Fruit fly (Drosophila melanogaster) whole organism, pupa: ENCODE data around the gene CG17124.

ENCODE experiments used
- CG10348 ChIP-seq: fragments of 200-800 bp; sonication (Bioruptor generic); IDR thresholded peaks from 2 replicates; pipeline ENCODE4 v1.3.6; 2022; ENCODE audit warnings: missing biosample characterization, missing genetic modification characterization
- CG12605 ChIP-seq: fragments of 200-800 bp; sonication (Bioruptor generic); IDR thresholded peaks from 2 replicates; pipeline ENCODE4 v1.3.6; 2022; ENCODE audit warnings: missing biosample characterization, missing genetic modification characterization
- CG13204 ChIP-seq: fragments of 200-800 bp; sonication (Bioruptor generic); optimal IDR thresholded peaks from 2 replicates; lab custom pipeline; 2018; ENCODE audit warnings: missing biosample characterization, mild to moderate bottlenecking, missing genetic modification characterization, moderate library complexity
- CG14655 ChIP-seq: fragments of 200-800 bp; sonication (Bioruptor generic); optimal IDR thresholded peaks from 3 replicates; lab custom pipeline; 2017; ENCODE audit warnings: mild to moderate bottlenecking, missing biosample characterization, missing genetic modification reagents, missing genetic modification characterization
- CG15710 ChIP-seq: fragments of 200-800 bp; sonication (Bioruptor generic); optimal IDR thresholded peaks from 2 replicates; lab custom pipeline; 2018; ENCODE audit warnings: missing biosample characterization, mild to moderate bottlenecking, missing genetic modification characterization, moderate library complexity
- CG17806 ChIP-seq: fragments of 200-800 bp; sonication (Bioruptor generic); optimal IDR thresholded peaks from 2 replicates; lab custom pipeline; 2018; ENCODE audit warnings: missing biosample characterization, mild to moderate bottlenecking, missing genetic modification characterization, moderate library complexity
- CG32121 ChIP-seq: fragments of 200-800 bp; sonication (Bioruptor generic); IDR thresholded peaks from 2 replicates; pipeline ENCODE4 v1.3.6; 2022; ENCODE audit warnings: missing biosample characterization, missing genetic modification characterization
- CG34367 ChIP-seq: fragments of 200-800 bp; sonication (Bioruptor generic); optimal IDR thresholded peaks from 2 replicates; lab custom pipeline; 2018; ENCODE audit warnings: missing biosample characterization, mild to moderate bottlenecking, missing genetic modification characterization
- CG4496 ChIP-seq: fragments of 200-800 bp; sonication (Bioruptor generic); IDR thresholded peaks from 3 replicates; pipeline ENCODE4 v1.3.6; 2022; ENCODE audit warnings: missing biosample characterization, missing genetic modification characterization
- CG8159 ChIP-seq: fragments of 200-800 bp; sonication (Bioruptor generic); optimal IDR thresholded peaks from 3 replicates; lab custom pipeline; 2018; ENCODE audit warnings: missing biosample characterization, mild to moderate bottlenecking, missing genetic modification characterization, moderate library complexity
- CG8301 ChIP-seq: fragments of 200-800 bp; sonication (Bioruptor generic); optimal IDR thresholded peaks from 2 replicates; lab custom pipeline; 2018; ENCODE audit warnings: missing biosample characterization, mild to moderate bottlenecking, missing genetic modification characterization
- CG9948 ChIP-seq: fragments of 200-800 bp; sonication (Bioruptor generic); optimal IDR thresholded peaks from 2 replicates; lab custom pipeline; 2018; ENCODE audit warnings: missing biosample characterization, mild to moderate bottlenecking, missing genetic modification characterization, moderate library complexity
- D1 ChIP-seq: fragments of 200-800 bp; sonication (Bioruptor generic); optimal IDR thresholded peaks from 2 replicates; lab custom pipeline; 2018; ENCODE audit warnings: missing biosample characterization, mild to moderate bottlenecking, missing genetic modification characterization, moderate library complexity
- EcR ChIP-seq: fragments of 200-800 bp; sonication (Bioruptor generic); optimal IDR thresholded peaks from 3 replicates; lab custom pipeline; 2019; ENCODE audit warnings: missing biosample characterization, missing genetic modification characterization, mild to moderate bottlenecking, moderate library complexity, missing genetic modification reagents
- Ets98B ChIP-seq: fragments of 200-800 bp; sonication (Bioruptor generic); IDR thresholded peaks from 2 replicates; pipeline ENCODE4 v1.3.6; 2022; ENCODE audit warnings: missing biosample characterization, missing genetic modification characterization
- Pif1A ChIP-seq: fragments of 200-800 bp; sonication (Bioruptor generic); optimal IDR thresholded peaks from 3 replicates; lab custom pipeline; 2016; ENCODE audit warnings: missing biosample characterization, missing genetic modification characterization
- Pif1B ChIP-seq: fragments of 200-800 bp; sonication (Bioruptor generic); optimal IDR thresholded peaks from 3 replicates; lab custom pipeline; 2016; ENCODE audit warnings: missing biosample characterization, missing genetic modification characterization
- Snoo ChIP-seq: fragments of 200-800 bp; sonication (Bioruptor generic); optimal IDR thresholded peaks from 3 replicates; lab custom pipeline; 2017; ENCODE audit warnings: missing biosample characterization, mild to moderate bottlenecking, missing genetic modification characterization, inconsistent platforms
- fd96Ca ChIP-seq: fragments of 200-800 bp; sonication (Bioruptor generic); IDR thresholded peaks from 3 replicates; pipeline ENCODE4 v1.3.6; 2022; ENCODE audit warnings: missing biosample characterization, missing genetic modification characterization
- gl ChIP-seq: fragments of 200-800 bp; sonication (Bioruptor generic); optimal IDR thresholded peaks from 2 replicates; lab custom pipeline; 2018; ENCODE audit warnings: missing biosample characterization, mild to moderate bottlenecking, missing genetic modification characterization
- rn ChIP-seq: fragments of 200-800 bp; sonication (Bioruptor generic); IDR thresholded peaks from 2 replicates; pipeline ENCODE4 v1.3.6; 2022; ENCODE audit warnings: missing biosample characterization, missing genetic modification characterization

Gene CG17124

dm6 chr2L:10709353-10709752, 46.8 kb downstream of the CG17124 start, which contains the start of gene Lip2:
TSS of gene Lip2 (minus strand) at chr2L:10709453.
- no peak for TF ChIP-seq CG13204 (GFP tag; lab: Kevin White, UChicago)
- TF ChIP-seq D1 (tag; lab: Kevin White, UChicago), result no peak
- TF ChIP-seq Ets98B, result no peak
- no peak for TF ChIP-seq CG14655 (GFP tag; lab: Kevin White, UChicago)
- TF ChIP-seq gl (tag; lab: Kevin White, UChicago), result no peak
- TF ChIP-seq CG17806 (tag; lab: Kevin White, UChicago), result no peak
- TF ChIP-seq fd96Ca (GFP tag; lab: Robert Waterston, UW), result no peak
- TF ChIP-seq Pif1A (GFP tag; lab: Kevin White, UChicago), result no peak
- TF ChIP-seq CG15710 (tag; lab: Kevin White, UChicago), result no peak
- no peak for TF ChIP-seq CG12605 (GFP tag; lab: Robert Waterston, UW)
- no peak for TF ChIP-seq Pif1B (GFP tag; lab: Kevin White, UChicago)
- TF ChIP-seq CG32121 (GFP tag; lab: Robert Waterston, UW), result no peak
- TF ChIP-seq EcR (GFP tag; lab: Kevin White, UChicago), result no peak
- TF ChIP-seq CG10348 (GFP tag; lab: Robert Waterston, UW), result no peak
- no peak for TF ChIP-seq CG8159 (tag; lab: Kevin White, UChicago)
- TF ChIP-seq CG34367 (tag; lab: Kevin White, UChicago), result no peak
- no peak for TF ChIP-seq Snoo
- no peak for TF ChIP-seq CG4496 (GFP tag; lab: Robert Waterston, UW)
- no peak for TF ChIP-seq CG9948 (tag; lab: Kevin White, UChicago)
- TF ChIP-seq, all 21 proteins: peak for 0

dm6 chr2L:10708089-10708488, 48.0 kb downstream of the CG17124 start:
- TF ChIP-seq Pif1B (GFP tag; lab: Kevin White, UChicago), result no peak
- no peak for TF ChIP-seq Pif1A (GFP tag; lab: Kevin White, UChicago)
- TF ChIP-seq CG9948 (tag; lab: Kevin White, UChicago), result no peak
- no peak for TF ChIP-seq CG17806 (tag; lab: Kevin White, UChicago)
- no peak for TF ChIP-seq CG14655 (GFP tag; lab: Kevin White, UChicago)
- TF ChIP-seq Snoo, result no peak
- TF ChIP-seq rn (GFP tag; lab: Robert Waterston, UW), result no peak
- no peak for TF ChIP-seq CG13204 (GFP tag; lab: Kevin White, UChicago)
- no peak for TF ChIP-seq CG34367 (tag; lab: Kevin White, UChicago)
- TF ChIP-seq CG12605 (GFP tag; lab: Robert Waterston, UW), result no peak

dm6 chr2L:10706267-10706666, 49.9 kb downstream of the CG17124 start:
- TF ChIP-seq rn (GFP tag; lab: Robert Waterston, UW), result no peak
- no peak for TF ChIP-seq EcR (GFP tag; lab: Kevin White, UChicago)
- TF ChIP-seq gl (tag; lab: Kevin White, UChicago), result no peak
- no peak for TF ChIP-seq CG34367 (tag; lab: Kevin White, UChicago)
- TF ChIP-seq CG9948 (tag; lab: Kevin White, UChicago), result no peak
- TF ChIP-seq CG8301 (tag; lab: Kevin White, UChicago), result no peak
- TF ChIP-seq Pif1B (GFP tag; lab: Kevin White, UChicago), result no peak
- TF ChIP-seq CG14655 (GFP tag; lab: Kevin White, UChicago), result no peak

- TF ChIP-seq CG13204 (GFP tag; lab: Kevin White, UChicago) (no peak), gl (tag; lab: Kevin White, UChicago) (no peak), CG9948 (tag; lab: Kevin White, UChicago) (no peak), fd96Ca (GFP tag; lab: Robert Waterston, UW) (no peak), CG10348 (GFP tag; lab: Robert Waterston, UW) (no peak), CG12605 (GFP tag; lab: Robert Waterston, UW) (no peak), Snoo (no peak), CG8301 (tag; lab: Kevin White, UChicago) (no peak), Pif1B (GFP tag; lab: Kevin White, UChicago) (no peak)
Measured at dm6 chr2L:10704425-10704824, 51.7 kb downstream of the CG17124 start.

dm6 chr2L:10703281-10703680, 52.8 kb downstream of the CG17124 start, which contains the start of gene CG6415:
TSS of gene CG6415 (plus strand) at chr2L:10703621.
- peak; percentile 85 for TF ChIP-seq CG32121 (GFP tag; lab: Robert Waterston, UW)
- TF ChIP-seq fd96Ca (GFP tag; lab: Robert Waterston, UW), result peak; percentile 69
- peak; percentile 82 for TF ChIP-seq CG4496 (GFP tag; lab: Robert Waterston, UW)
- TF ChIP-seq CG13204 (GFP tag; lab: Kevin White, UChicago), result no peak
- no peak for TF ChIP-seq D1 (tag; lab: Kevin White, UChicago)
- TF ChIP-seq Ets98B, result peak; percentile 76
- TF ChIP-seq CG8301 (tag; lab: Kevin White, UChicago), result peak; percentile 56
- TF ChIP-seq CG14655 (GFP tag; lab: Kevin White, UChicago), result peak; percentile 58
- TF ChIP-seq rn (GFP tag; lab: Robert Waterston, UW), result 0 out of 2 replicates have a peak, but pooled peaks have one; percentile 13
- TF ChIP-seq CG34367 (tag; lab: Kevin White, UChicago), result no peak
- TF ChIP-seq Pif1A (GFP tag; lab: Kevin White, UChicago), result peak; percentile 25
- TF ChIP-seq CG12605 (GFP tag; lab: Robert Waterston, UW), result peak; percentile 54; the same call in 1 of the 2 replicates

dm6 chr2L:10701499-10702062, 54.5 kb downstream of the CG17124 start, which contains the start of gene Lip1:
TSS of gene Lip1 (minus strand) at chr2L:10701544.
- TF ChIP-seq CG4496 (GFP tag; lab: Robert Waterston, UW) (no peak), Pif1A (GFP tag; lab: Kevin White, UChicago) (no peak), rn (GFP tag; lab: Robert Waterston, UW) (no peak), CG32121 (GFP tag; lab: Robert Waterston, UW) (no peak), CG14655 (GFP tag; lab: Kevin White, UChicago) (no peak), CG8301 (tag; lab: Kevin White, UChicago) (no peak), CG9948 (tag; lab: Kevin White, UChicago) (no peak), CG8159 (tag; lab: Kevin White, UChicago) (no peak), EcR (GFP tag; lab: Kevin White, UChicago) (no peak), D1 (tag; lab: Kevin White, UChicago) (no peak), CG34367 (tag; lab: Kevin White, UChicago) (no peak), Ets98B (no peak)
